Fruit fly (Drosophila melanogaster) whole organism, prepupa: Measurements from ENCODE around the gene Mms19.

Experiments
- Blimp-1 ChIP-seq: fragments of 200-800 bp; sonication (Bioruptor generic); optimal IDR thresholded peaks from 3 replicates; lab custom pipeline; 2017; ENCODE audit warnings: missing biosample characterization, missing genetic modification characterization, mild to moderate bottlenecking, moderate library complexity, missing genetic modification reagents
- CG34406 ChIP-seq: fragments of 200-800 bp; sonication (Bioruptor generic); optimal IDR thresholded peaks from 3 replicates; lab custom pipeline; 2016; ENCODE audit warnings: missing biosample characterization, missing genetic modification characterization
- CG6163 ChIP-seq: fragments of 200-800 bp; sonication (Bioruptor generic); IDR thresholded peaks from 3 replicates; pipeline ENCODE4 v1.3.6; 2022; ENCODE audit warnings: missing biosample characterization, missing genetic modification characterization
- CG6792 ChIP-seq: fragments of 200-800 bp; sonication (Bioruptor generic); optimal IDR thresholded peaks from 3 replicates; lab custom pipeline; 2016; ENCODE audit warnings: missing biosample characterization, missing genetic modification characterization
- CG6808 ChIP-seq: fragments of 200-800 bp; sonication (Bioruptor generic); optimal IDR thresholded peaks from 3 replicates; lab custom pipeline; 2017; ENCODE audit warnings: missing biosample characterization, missing genetic modification characterization, mild to moderate bottlenecking, moderate library complexity, missing genetic modification reagents
- Eip75B ChIP-seq: fragments of 200-800 bp; sonication (Bioruptor generic); optimal IDR thresholded peaks from 3 replicates; lab custom pipeline; 2016; ENCODE audit warnings: missing biosample characterization, missing genetic modification characterization
- Hr39 ChIP-seq: fragments of 200-800 bp; sonication (Bioruptor generic); optimal IDR thresholded peaks from 2 replicates; lab custom pipeline; 2016; ENCODE audit warnings: missing biosample characterization, missing genetic modification characterization
- Sox15 ChIP-seq: fragments of 200-800 bp; sonication (Bioruptor generic); optimal IDR thresholded peaks from 3 replicates; lab custom pipeline; 2016; ENCODE audit warnings: missing biosample characterization, missing genetic modification characterization
- dac ChIP-seq: fragments of 200-800 bp; sonication (Bioruptor generic); optimal IDR thresholded peaks from 2 replicates; lab custom pipeline; 2017; ENCODE audit warnings: missing biosample characterization, mild to moderate bottlenecking, missing genetic modification characterization
- fd59A ChIP-seq: fragments of 200-800 bp; sonication (Bioruptor generic); optimal IDR thresholded peaks from 2 replicates; lab custom pipeline; 2017; ENCODE audit warnings: missing biosample characterization, mild to moderate bottlenecking, missing genetic modification characterization, missing genetic modification reagents
- fd85E ChIP-seq: fragments of 200-800 bp; sonication (Bioruptor generic); optimal IDR thresholded peaks from 3 replicates; lab custom pipeline; 2016; ENCODE audit warnings: missing biosample characterization, missing genetic modification characterization
- topi ChIP-seq: fragments of 200-800 bp; sonication (Bioruptor generic); optimal IDR thresholded peaks from 3 replicates; lab custom pipeline; 2016; ENCODE audit warnings: missing biosample characterization, missing genetic modification characterization

dm6 chr3R:5211901-5212758, 20.2 kb upstream of the Mms19 start:
- TF ChIP-seq Sox15 (GFP tag; lab: Kevin White, UChicago) (no peak), CG6792 (peak; percentile 25), CG34406 (GFP tag; lab: Kevin White, UChicago) (peak; percentile 9), CG6808 (GFP tag; lab: Kevin White, UChicago) (peak; percentile 72), Blimp-1 (GFP tag; lab: Kevin White, UChicago) (no peak), dac (GFP tag; lab: Kevin White, UChicago) (no peak), topi (peak; percentile 23), fd85E (GFP tag; lab: Kevin White, UChicago) (no peak), Eip75B (GFP tag; lab: Kevin White, UChicago) (peak; percentile 71), fd59A (GFP tag; lab: Kevin White, UChicago) (peak; percentile 56), Hr39 (GFP tag; lab: Kevin White, UChicago) (peak; percentile 2), CG6163 (GFP tag; lab: Robert Waterston, UW) (peak; percentile 28; the same call in 1 of the 3 replicates)
